Worm (Caenorhabditis elegans): ENCODE results near the gene col-94.

col-94 gene

ce11 chrIII:10989491-10990032 is 1.9 kb upstream of the col-94 start (continued):
- TF ChIP-seq ceh-20 (GFP tag; IDR thresholded peaks at IDR 0.05): peak; percentile 97
- TF ChIP-seq dpl-1 (GFP tag; optimal IDR thresholded peaks at IDR 0.05): peak; percentile 84
- TF ChIP-seq Y48G9A.11 (GFP tag; IDR thresholded peaks at IDR 0.05): peak; percentile 91
- TF ChIP-seq skn-1 (tag; optimal IDR thresholded peaks at IDR 0.05): no peak
- peak; percentile 96 for TF ChIP-seq madf-9 (GFP tag; conservative IDR thresholded peaks at IDR 0.05)
- peak; percentile 92 for TF ChIP-seq ZK337.2 (GFP tag; IDR thresholded peaks at IDR 0.05)
- peak; percentile 96 for TF ChIP-seq dmd-8 (GFP tag; IDR thresholded peaks at IDR 0.05)
- TF ChIP-seq pha-4 (GFP tag; IDR thresholded peaks at IDR 0.05): peak; percentile 98
- TF ChIP-seq pha-4 (tag; optimal IDR thresholded peaks at IDR 0.05): peak; percentile 31
- peak; percentile 98 for TF ChIP-seq ctbp-1 (GFP tag; IDR thresholded peaks at IDR 0.05)
- TF ChIP-seq daf-16 (GFP tag; optimal IDR thresholded peaks at IDR 0.05): peak; percentile 89 to 92
- peak; percentile 87 for TF ChIP-seq daf-16 (tag; optimal IDR thresholded peaks at IDR 0.05)
- TF ChIP-seq rbr-2 (tag; optimal IDR thresholded peaks at IDR 0.05): peak; percentile 97
- peak; percentile 80 for TF ChIP-seq zfp-2 (tag; optimal IDR thresholded peaks at IDR 0.05)
- peak; percentile 91 for TF ChIP-seq F10B5.3 (tag; optimal IDR thresholded peaks at IDR 0.05)
- TF ChIP-seq lin-39 (tag; optimal IDR thresholded peaks at IDR 0.05): no peak
- peak; percentile 80 for TF ChIP-seq ceh-32 (tag; optimal IDR thresholded peaks at IDR 0.05; ENCODE audit: poor library complexity)
- TF ChIP-seq D1046.2 (GFP tag; IDR thresholded peaks at IDR 0.05): peak; percentile 96
- peak; percentile 94 for TF ChIP-seq saeg-2 (GFP tag; IDR thresholded peaks at IDR 0.05)
- peak; percentile 94 for TF ChIP-seq hlh-30 (tag; optimal IDR thresholded peaks at IDR 0.05; ENCODE audit: insufficient read depth)
- peak; percentile 85; the same call in 1 of the 2 replicates for TF ChIP-seq tag-97 (GFP tag; IDR thresholded peaks at IDR 0.05)
- TF ChIP-seq ZK546.5 (tag; optimal IDR thresholded peaks at IDR 0.05): no peak
- TF ChIP-seq hlh-11 (tag; optimal IDR thresholded peaks at IDR 0.05): peak; percentile 88
- TF ChIP-seq nhr-41 (GFP tag; IDR thresholded peaks at IDR 0.05): peak; percentile 98
- no peak for TF ChIP-seq ztf-11 (tag; optimal IDR thresholded peaks at IDR 0.05)
- peak; percentile 93 for TF ChIP-seq nhr-42 (GFP tag; IDR thresholded peaks at IDR 0.05)
- TF ChIP-seq mep-1 (tag; optimal IDR thresholded peaks at IDR 0.05): peak; percentile 98
- peak; percentile 89 for TF ChIP-seq F49E8.2 (tag; optimal IDR thresholded peaks at IDR 0.05; ENCODE audit: borderline replicate concordance)
- no peak for TF ChIP-seq ceh-62 (tag; optimal IDR thresholded peaks at IDR 0.05)
- peak; percentile 96 for TF ChIP-seq spr-3 (GFP tag; optimal IDR thresholded peaks at IDR 0.05)
- TF ChIP-seq ceh-44 (GFP tag; IDR thresholded peaks at IDR 0.05): peak; percentile 97
- peak; percentile 85 for TF ChIP-seq T20F7.1 (GFP tag; optimal IDR thresholded peaks at IDR 0.05)
- TF ChIP-seq daf-19 (GFP tag; conservative IDR thresholded peaks at IDR 0.05): peak; percentile 97
- TF ChIP-seq nhr-111 (GFP tag; optimal IDR thresholded peaks at IDR 0.05): peak; percentile 90
- TF ChIP-seq mes-2 (tag; optimal IDR thresholded peaks at IDR 0.05; ENCODE audit: poor library complexity, severe bottlenecking): peak; percentile 96
- TF ChIP-seq mxl-2 (GFP tag; conservative IDR thresholded peaks at IDR 0.05): peak; percentile 91
- TF ChIP-seq R02D3.7 (tag; optimal IDR thresholded peaks at IDR 0.05): peak; percentile 17
- TF ChIP-seq hif-1 (tag; optimal IDR thresholded peaks at IDR 0.05): peak; percentile 75 to 77
- TF ChIP-seq ceh-28 (tag; optimal IDR thresholded peaks at IDR 0.05): peak; percentile 37
- TF ChIP-seq set-16 (GFP tag; IDR thresholded peaks at IDR 0.05): peak; percentile 85
- TF ChIP-seq snpc-4 (tag; optimal IDR thresholded peaks at IDR 0.05): peak; percentile 100
- peak; percentile 95 for TF ChIP-seq lim-7 (GFP tag; IDR thresholded peaks at IDR 0.05)
- peak; percentile 76 for TF ChIP-seq nhr-77 (tag; optimal IDR thresholded peaks at IDR 0.05)
- TF ChIP-seq madf-5 (GFP tag; IDR thresholded peaks at IDR 0.05): peak; percentile 92 to 96
- TF ChIP-seq nhr-48 (tag; optimal IDR thresholded peaks at IDR 0.05): peak; percentile 87
- TF ChIP-seq nhr-237 (tag; optimal IDR thresholded peaks at IDR 0.05): peak; percentile 35
- peak; percentile 93 for TF ChIP-seq ztf-7 (tag; optimal IDR thresholded peaks at IDR 0.05)
- TF ChIP-seq fkh-10 (GFP tag; optimal IDR thresholded peaks at IDR 0.05): peak; percentile 84
- peak; percentile 93 for TF ChIP-seq snpc-1.2 (GFP tag; IDR thresholded peaks at IDR 0.05)
- peak; percentile 95 for TF ChIP-seq spr-1 (tag; optimal IDR thresholded peaks at IDR 0.05)
